Worm (Caenorhabditis elegans): ENCODE measurements around the gene F49F1.4.
A peak's percentile ranks its signal among the peaks of the same experiment; 100 is the strongest.

Gene F49F1.4

DNA sequence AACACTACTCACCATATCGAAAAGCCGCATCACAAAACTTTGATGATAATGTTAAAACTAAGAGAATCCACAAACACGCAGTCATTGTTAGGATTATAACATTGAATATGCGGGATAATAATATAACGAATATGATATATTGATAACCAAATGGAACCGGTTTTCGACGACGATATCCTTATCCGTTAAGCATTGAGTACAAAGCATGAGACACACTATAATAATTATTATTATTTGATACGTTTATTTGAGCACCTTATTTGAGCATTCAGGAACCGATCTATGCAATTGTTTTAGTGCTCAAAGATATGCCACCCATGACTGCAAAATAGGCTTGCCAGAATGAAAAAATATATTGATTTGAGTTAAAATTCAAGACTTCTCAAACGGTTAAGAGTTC, 40.9 kb downstream of the F49F1.4 start, which contains the start of gene W03D2.9:
Gene W03D2.9, minus strand, starts transcription at position 101 of the 400 bp plus-strand sequence.
- TF ChIP-seq cnd-1 (tag; optimal IDR thresholded peaks at IDR 0.05), result no peak
- no peak for TF ChIP-seq ceh-39 (tag; optimal IDR thresholded peaks at IDR 0.05)
- no peak for TF ChIP-seq tbx-8 (GFP tag; optimal IDR thresholded peaks at IDR 0.05)
- no peak for TF ChIP-seq ceh-83 (GFP tag; optimal IDR thresholded peaks at IDR 0.05)
- TF ChIP-seq unc-120 (tag; optimal IDR thresholded peaks at IDR 0.05; ENCODE audit: poor library complexity, severe bottlenecking), result no peak
- no peak for TF ChIP-seq nhr-12 (tag; optimal IDR thresholded peaks at IDR 0.05)
- no peak for TF ChIP-seq nhr-237 (tag; optimal IDR thresholded peaks at IDR 0.05)
- TF ChIP-seq lin-32 (GFP tag; optimal IDR thresholded peaks at IDR 0.05), result no peak
- no peak for TF ChIP-seq unc-39 (tag; optimal IDR thresholded peaks at IDR 0.05)
- TF ChIP-seq drap-1 (GFP tag; optimal IDR thresholded peaks at IDR 0.05), result no peak
- no peak for TF ChIP-seq lsy-2 (tag; optimal IDR thresholded peaks at IDR 0.05)
- TF ChIP-seq nhr-76 (tag; optimal IDR thresholded peaks at IDR 0.05), result no peak

- no peak for TF ChIP-seq nhr-237 (tag; optimal IDR thresholded peaks at IDR 0.05)
- TF ChIP-seq sptf-1 (tag; optimal IDR thresholded peaks at IDR 0.05), result no peak
- TF ChIP-seq bed-3 (GFP tag; optimal IDR thresholded peaks at IDR 0.05), result no peak
- TF ChIP-seq mls-2 (tag; optimal IDR thresholded peaks at IDR 0.05), result no peak
- TF ChIP-seq snpc-4 (tag; optimal IDR thresholded peaks at IDR 0.05), result no peak
- no peak for TF ChIP-seq mep-1 (tag; optimal IDR thresholded peaks at IDR 0.05)
- TF ChIP-seq ceh-39 (tag; optimal IDR thresholded peaks at IDR 0.05), result no peak
- TF ChIP-seq lin-13 (tag; optimal IDR thresholded peaks at IDR 0.05), result no peak
- TF ChIP-seq unc-39 (tag; optimal IDR thresholded peaks at IDR 0.05), result no peak
- TF ChIP-seq ham-2 (GFP tag; optimal IDR thresholded peaks at IDR 0.05), result no peak
- TF ChIP-seq nhr-76 (tag; optimal IDR thresholded peaks at IDR 0.05), result no peak
- no peak for TF ChIP-seq nhr-12 (tag; optimal IDR thresholded peaks at IDR 0.05)
- no peak for TF ChIP-seq lsy-2 (tag; optimal IDR thresholded peaks at IDR 0.05)
- TF ChIP-seq lin-32 (GFP tag; optimal IDR thresholded peaks at IDR 0.05), result no peak
- no peak for TF ChIP-seq elt-3 (tag; optimal IDR thresholded peaks at IDR 0.05)
- TF ChIP-seq M03D4.4 (tag; optimal IDR thresholded peaks at IDR 0.05), result no peak
These were observed 43.5 kb downstream of the F49F1.4 start, which contains the start of gene pqn-75 for ce11 chrIV:4072027-4072426. Gene pqn-75 (plus strand): TSS chrIV:4072327.

DNA sequence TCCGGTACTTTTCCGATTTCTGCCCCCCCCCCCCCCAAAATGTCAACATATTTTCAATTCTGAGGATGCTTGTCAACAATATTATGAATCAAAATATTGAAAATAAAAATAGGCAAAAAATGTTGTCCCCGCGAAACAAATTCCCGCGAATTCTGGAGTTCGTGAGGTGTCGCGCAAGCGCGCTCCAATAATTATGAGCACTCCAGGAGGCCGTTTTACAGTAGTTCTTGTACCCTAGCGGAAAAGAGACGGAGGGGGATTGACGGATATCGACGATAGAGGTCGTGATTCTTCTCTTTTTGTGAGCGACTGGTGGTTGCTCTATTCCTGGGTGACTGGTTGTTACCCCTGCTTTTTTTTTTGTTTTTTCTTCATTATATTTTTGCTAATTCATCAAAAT, 44.7 kb downstream of the F49F1.4 start:
- no peak for TF ChIP-seq nhr-12 (tag; optimal IDR thresholded peaks at IDR 0.05)
- TF ChIP-seq ham-2 (GFP tag; optimal IDR thresholded peaks at IDR 0.05), result no peak
- peak; percentile 19 for TF ChIP-seq mls-2 (tag; optimal IDR thresholded peaks at IDR 0.05)
- TF ChIP-seq nhr-2 (tag; optimal IDR thresholded peaks at IDR 0.05), result peak; percentile 5
- peak; percentile 30 for TF ChIP-seq sptf-1 (tag; optimal IDR thresholded peaks at IDR 0.05)
- TF ChIP-seq mep-1 (tag; optimal IDR thresholded peaks at IDR 0.05), result peak; percentile 12
- peak; percentile 15 for TF ChIP-seq ceh-39 (tag; optimal IDR thresholded peaks at IDR 0.05)
- peak; percentile 43 for TF ChIP-seq ceh-83 (GFP tag; optimal IDR thresholded peaks at IDR 0.05)

DNA sequence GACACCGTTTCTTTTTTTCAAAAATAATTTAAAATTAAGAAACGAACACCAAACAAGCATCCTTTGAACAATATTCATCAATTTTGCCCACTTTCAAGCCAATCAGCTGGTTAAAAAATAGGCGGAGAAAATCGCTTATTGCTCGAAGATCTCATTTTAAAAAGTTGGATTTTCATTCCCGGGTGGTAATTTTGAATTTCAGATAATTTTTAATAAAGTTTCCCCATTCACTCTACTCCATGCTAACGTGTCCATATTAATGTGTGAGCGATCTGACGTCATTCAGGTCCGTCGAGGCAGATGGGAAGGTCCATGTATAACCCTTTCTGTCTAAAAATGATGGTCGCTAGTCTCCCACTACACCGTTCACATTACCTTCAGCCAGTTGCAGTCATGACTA, 47.1 kb downstream of the F49F1.4 start, which contains the start of gene fbxb-55:
Gene fbxb-55, plus strand, starts transcription at position 301 of the 400 bp plus-strand sequence.
- TF ChIP-seq sptf-1 (tag; optimal IDR thresholded peaks at IDR 0.05) (no peak), unc-120 (tag; optimal IDR thresholded peaks at IDR 0.05; ENCODE audit: poor library complexity, severe bottlenecking) (no peak), nhr-237 (tag; optimal IDR thresholded peaks at IDR 0.05) (no peak), unc-62 (GFP tag; optimal IDR thresholded peaks at IDR 0.05) (no peak), ceh-43 (GFP tag; optimal IDR thresholded peaks at IDR 0.05) (no peak), M03D4.4 (tag; optimal IDR thresholded peaks at IDR 0.05) (no peak), hlh-1 (tag; optimal IDR thresholded peaks at IDR 0.05) (no peak), elt-3 (tag; optimal IDR thresholded peaks at IDR 0.05) (no peak), lin-13 (tag; optimal IDR thresholded peaks at IDR 0.05) (no peak), ceh-83 (GFP tag; optimal IDR thresholded peaks at IDR 0.05) (no peak), flh-1 (GFP tag; optimal IDR thresholded peaks at IDR 0.05) (no peak), zip-8 (tag; optimal IDR thresholded peaks at IDR 0.05) (no peak), unc-39 (tag; optimal IDR thresholded peaks at IDR 0.05) (no peak), blmp-1 (tag; optimal IDR thresholded peaks at IDR 0.05) (no peak), snpc-4 (tag; optimal IDR thresholded peaks at IDR 0.05) (no peak), nhr-76 (tag; optimal IDR thresholded peaks at IDR 0.05) (no peak), ham-2 (GFP tag; optimal IDR thresholded peaks at IDR 0.05) (no peak), nhr-12 (tag; optimal IDR thresholded peaks at IDR 0.05) (no peak), sem-2 (GFP tag; optimal IDR thresholded peaks at IDR 0.05) (no peak), tbx-8 (GFP tag; optimal IDR thresholded peaks at IDR 0.05) (no peak)

DNA sequence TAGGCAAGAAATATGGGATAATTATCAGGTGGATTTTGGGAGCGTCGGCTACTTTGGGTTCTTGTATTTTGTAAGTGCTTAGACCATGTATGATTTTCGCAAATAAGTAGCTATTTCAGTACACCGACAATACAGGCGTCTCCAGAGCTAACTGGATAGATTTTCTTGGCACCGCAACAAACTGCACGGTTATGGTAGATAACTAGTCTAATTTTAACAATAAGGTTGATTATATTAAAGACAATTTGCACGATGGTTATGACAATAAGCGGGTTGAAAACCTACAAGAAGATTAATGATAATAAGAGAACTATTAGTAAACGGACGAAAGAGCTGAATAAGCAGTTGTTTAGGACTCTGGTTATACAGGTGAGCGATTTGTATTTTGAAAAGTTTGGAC, 48.2 kb downstream of the F49F1.4 start:
- TF ChIP-seq nhr-28 (tag; optimal IDR thresholded peaks at IDR 0.05), result no peak
- TF ChIP-seq unc-62 (GFP tag; optimal IDR thresholded peaks at IDR 0.05), result no peak
- no peak for TF ChIP-seq ceh-83 (GFP tag; optimal IDR thresholded peaks at IDR 0.05)
- no peak for TF ChIP-seq mls-2 (tag; optimal IDR thresholded peaks at IDR 0.05)
- TF ChIP-seq mab-5 (tag; optimal IDR thresholded peaks at IDR 0.05), result no peak
- TF ChIP-seq lin-32 (GFP tag; optimal IDR thresholded peaks at IDR 0.05), result no peak
- no peak for TF ChIP-seq ztf-11 (tag; optimal IDR thresholded peaks at IDR 0.05)
- TF ChIP-seq elt-3 (tag; optimal IDR thresholded peaks at IDR 0.05), result no peak
- TF ChIP-seq sptf-1 (tag; optimal IDR thresholded peaks at IDR 0.05), result no peak
- no peak for TF ChIP-seq nhr-2 (tag; optimal IDR thresholded peaks at IDR 0.05)

Data from whole organism, mixed stage, embryonic.